Fruit fly (Drosophila melanogaster) whole organism, pupa: Measurements from ENCODE around the gene CG11841.

ENCODE experiments used
- CG13204 ChIP-seq: fragments of 200-800 bp; sonication (Bioruptor generic); optimal IDR thresholded peaks from 2 replicates; lab custom pipeline; 2018; ENCODE audit warnings: missing biosample characterization, mild to moderate bottlenecking, missing genetic modification characterization, moderate library complexity
- Snoo ChIP-seq: fragments of 200-800 bp; sonication (Bioruptor generic); optimal IDR thresholded peaks from 3 replicates; lab custom pipeline; 2017; ENCODE audit warnings: missing biosample characterization, mild to moderate bottlenecking, missing genetic modification characterization, inconsistent platforms
- fd96Ca ChIP-seq: fragments of 200-800 bp; sonication (Bioruptor generic); IDR thresholded peaks from 3 replicates; pipeline ENCODE4 v1.3.6; 2022; ENCODE audit warnings: missing biosample characterization, missing genetic modification characterization

DNA sequence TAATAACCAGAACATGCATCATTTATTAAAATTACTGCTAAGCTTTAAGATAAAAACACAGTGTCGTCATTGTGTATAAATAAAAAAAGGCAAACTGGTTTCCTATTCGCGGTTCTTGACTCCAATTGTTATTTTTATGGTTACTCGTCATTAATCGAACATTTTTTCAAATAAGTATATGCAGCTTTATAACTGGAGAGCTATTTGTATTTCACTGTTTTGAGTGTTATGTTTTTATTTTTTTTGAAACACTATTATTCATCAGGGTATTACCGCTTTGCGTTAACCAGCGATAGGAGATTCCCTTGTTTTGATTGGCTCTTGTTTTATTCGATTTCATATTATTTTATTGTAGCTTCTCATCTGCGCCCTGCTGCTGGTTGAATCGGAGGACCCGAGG lies 39.7 kb upstream of the CG11841 start:
- TF ChIP-seq CG13204: no peak
- TF ChIP-seq Snoo (tag; lab: Kevin White, UChicago): no peak
- TF ChIP-seq fd96Ca (GFP tag; lab: Robert Waterston, UW): no peak
